Worm (Caenorhabditis elegans): Measurements from ENCODE around the gene F09C6.11.

ce11 chrV:16911934-16912333, 29.8 kb upstream of the F09C6.11 start, which contains the start of gene nhr-116:
- no peak for TF ChIP-seq mdl-1 (tag; optimal IDR thresholded peaks at IDR 0.05)
- no peak for TF ChIP-seq unc-62 (GFP tag; optimal IDR thresholded peaks at IDR 0.05)
- TF ChIP-seq nhr-12 (tag; optimal IDR thresholded peaks at IDR 0.05), result no peak
- TF ChIP-seq hlh-4 (tag; optimal IDR thresholded peaks at IDR 0.05), result no peak
- no peak for TF ChIP-seq ceh-63 (GFP tag; optimal IDR thresholded peaks at IDR 0.05)
- TF ChIP-seq lir-3 (tag; optimal IDR thresholded peaks at IDR 0.05; ENCODE audit: poor library complexity), result no peak
